Fruit fly (Drosophila melanogaster) whole organism, embryonic: ENCODE data around the gene Sec13.
A peak's percentile ranks its signal among the peaks of the same experiment; 100 is the strongest.

ENCODE experiments used
- Atf3 ChIP-seq: fragments of 200-800 bp; sonication (Bioruptor generic); optimal IDR thresholded peaks from 3 replicates; lab custom pipeline; 2016; ENCODE audit warnings: missing biosample characterization, missing genetic modification characterization
- Blimp-1 ChIP-seq: fragments of 200-800 bp; sonication (Bioruptor generic); optimal IDR thresholded peaks from 3 replicates; lab custom pipeline; 2018; ENCODE audit warnings: missing biosample characterization, missing genetic modification characterization, mild to moderate bottlenecking, moderate library complexity, missing genetic modification reagents
- CG10267 ChIP-seq: fragments of 200-800 bp; sonication (Bioruptor generic); optimal IDR thresholded peaks from 2 replicates; lab custom pipeline; 2018; ENCODE audit warnings: missing biosample characterization, mild to moderate bottlenecking, missing genetic modification characterization, moderate library complexity
- CG11093 ChIP-seq: fragments of 200-800 bp; sonication (Bioruptor generic); IDR thresholded peaks from 3 replicates; pipeline ENCODE4 v1.3.6; 2022; ENCODE audit warnings: missing biosample characterization, missing genetic modification characterization
- CG11247 ChIP-seq: fragments of 200-800 bp; sonication (Bioruptor generic); IDR thresholded peaks from 2 replicates; pipeline ENCODE4 v1.3.6; 2022; ENCODE audit warnings: missing biosample characterization, missing genetic modification characterization
- CG11456 ChIP-seq: fragments of 200-800 bp; sonication (Bioruptor generic); IDR thresholded peaks from 3 replicates; pipeline ENCODE4 v1.3.6; 2022; ENCODE audit warnings: missing biosample characterization, missing genetic modification characterization
- CG12236 ChIP-seq: fragments of 200-800 bp; sonication (Bioruptor generic); optimal IDR thresholded peaks from 2 replicates; lab custom pipeline; 2016; ENCODE audit warnings: missing biosample characterization, missing genetic modification characterization
- CG12659 ChIP-seq: fragments of 200-800 bp; sonication (Bioruptor generic); optimal IDR thresholded peaks from 3 replicates; lab custom pipeline; 2017; ENCODE audit warnings: mild to moderate bottlenecking, missing biosample characterization, missing genetic modification reagents, missing genetic modification characterization
- CG13296 ChIP-seq: fragments of 200-800 bp; sonication (Bioruptor generic); optimal IDR thresholded peaks from 3 replicates; lab custom pipeline; 2018; ENCODE audit warnings: missing biosample characterization, mild to moderate bottlenecking, missing genetic modification characterization
- CG14014 ChIP-seq: fragments of 200-800 bp; sonication (Bioruptor generic); IDR thresholded peaks from 2 replicates; pipeline ENCODE4 v1.3.6; 2022; ENCODE audit warnings: missing biosample characterization, missing genetic modification characterization
- CG15073 ChIP-seq: fragments of 200-800 bp; sonication (Bioruptor generic); optimal IDR thresholded peaks from 2 replicates; lab custom pipeline; 2016; ENCODE audit warnings: missing biosample characterization, missing genetic modification characterization
- CG15601 ChIP-seq: fragments of 200-800 bp; sonication (Bioruptor generic); optimal IDR thresholded peaks from 3 replicates; lab custom pipeline; 2019; ENCODE audit warnings: missing biosample characterization, mild to moderate bottlenecking, missing genetic modification characterization, moderate library complexity
- CG16779 ChIP-seq: fragments of 200-800 bp; sonication (Bioruptor generic); IDR thresholded peaks from 2 replicates; pipeline ENCODE4 v1.3.6; 2022; ENCODE audit warnings: missing biosample characterization, missing genetic modification characterization
- CG17328 ChIP-seq: fragments of 200-800 bp; sonication (Bioruptor generic); IDR thresholded peaks from 2 replicates; pipeline ENCODE4 v1.3.6; 2022; ENCODE audit warnings: missing biosample characterization, missing genetic modification characterization
- CG17829 ChIP-seq: fragments of 200-800 bp; optimal IDR thresholded peaks from 2 replicates; lab custom pipeline; 2019; ENCODE audit warnings: missing biosample characterization, mild to moderate bottlenecking, missing genetic modification characterization, moderate library complexity
- CG17912 ChIP-seq: fragments of 200-800 bp; sonication (Bioruptor generic); optimal IDR thresholded peaks from 2 replicates; lab custom pipeline; 2018; ENCODE audit warnings: missing biosample characterization, mild to moderate bottlenecking, missing genetic modification characterization
- CG30020 ChIP-seq: fragments of 200-800 bp; optimal IDR thresholded peaks from 2 replicates; lab custom pipeline; 2019; ENCODE audit warnings: missing biosample characterization, mild to moderate bottlenecking, missing genetic modification characterization, moderate library complexity
- CG32772 ChIP-seq: fragments of 200-800 bp; sonication (Bioruptor generic); IDR thresholded peaks from 2 replicates; pipeline ENCODE4 v1.3.6; 2022; ENCODE audit warnings: missing biosample characterization, missing genetic modification characterization
- CG34376 ChIP-seq: fragments of 200-800 bp; sonication (Bioruptor generic); optimal IDR thresholded peaks from 2 replicates; lab custom pipeline; 2018; ENCODE audit warnings: missing biosample characterization, mild to moderate bottlenecking, missing genetic modification characterization
- CG3995 ChIP-seq: fragments of 200-800 bp; sonication (Bioruptor generic); optimal IDR thresholded peaks from 3 replicates; lab custom pipeline; 2016; ENCODE audit warnings: missing biosample characterization, missing genetic modification characterization
- CG4617 ChIP-seq: fragments of 200-800 bp; sonication (Bioruptor generic); optimal IDR thresholded peaks from 3 replicates; lab custom pipeline; 2016; ENCODE audit warnings: missing biosample characterization, missing genetic modification characterization, borderline replicate concordance
- CG6765 ChIP-seq: fragments of 200-800 bp; sonication (Bioruptor generic); optimal IDR thresholded peaks from 3 replicates; lab custom pipeline; 2017; ENCODE audit warnings: missing biosample characterization, mild to moderate bottlenecking, missing genetic modification characterization
- CG6854 ChIP-seq: fragments of 200-800 bp; sonication (Bioruptor generic); optimal IDR thresholded peaks from 3 replicates; lab custom pipeline; 2017; ENCODE audit warnings: missing biosample characterization, mild to moderate bottlenecking, missing genetic modification characterization
- D19A ChIP-seq: fragments of 200-800 bp; optimal IDR thresholded peaks from 3 replicates; lab custom pipeline; 2019; ENCODE audit warnings: missing biosample characterization, mild to moderate bottlenecking, missing genetic modification characterization, moderate library complexity
- HHEX ChIP-seq: fragments of 200-800 bp; sonication (Bioruptor generic); optimal IDR thresholded peaks from 3 replicates; lab custom pipeline; 2017; ENCODE audit warnings: missing biosample characterization, mild to moderate bottlenecking, missing genetic modification characterization, missing genetic modification reagents
- Hr51 ChIP-seq, 2 experiments: fragments of 200-800 bp; sonication (Bioruptor generic); optimal IDR thresholded peaks; 2 replicates in 1 of 2; 3 replicates in 1 of 2; lab custom pipeline; 2016 to 2018; ENCODE audit warnings: missing biosample characterization in 2 of 2, missing genetic modification characterization in 2 of 2, mild to moderate bottlenecking in 1 of 2, moderate library complexity in 1 of 2
- Jarid2 ChIP-seq: fragments of 200-800 bp; sonication (Bioruptor generic); optimal IDR thresholded peaks from 3 replicates; lab custom pipeline; 2017; ENCODE audit warnings: mild to moderate bottlenecking, missing biosample characterization, missing genetic modification reagents, missing genetic modification characterization
- MESR4 ChIP-seq: fragments of 200-800 bp; sonication (Bioruptor generic); optimal IDR thresholded peaks from 2 replicates; lab custom pipeline; 2018; ENCODE audit warnings: missing biosample characterization, mild to moderate bottlenecking, missing genetic modification characterization, moderate library complexity
- Neu2 ChIP-seq: fragments of 200-800 bp; sonication (Bioruptor generic); optimal IDR thresholded peaks from 3 replicates; lab custom pipeline; 2016; ENCODE audit warnings: missing biosample characterization, missing genetic modification characterization, borderline replicate concordance
- Nf-YA ChIP-seq: fragments of 200-800 bp; sonication (Bioruptor generic); IDR thresholded peaks from 2 replicates; pipeline ENCODE4 v1.3.6; 2022; ENCODE audit warnings: missing biosample characterization, missing genetic modification characterization
- Nf-YC ChIP-seq: fragments of 200-800 bp; optimal IDR thresholded peaks from 3 replicates; lab custom pipeline; 2019; ENCODE audit warnings: missing biosample characterization, mild to moderate bottlenecking, missing genetic modification characterization, moderate library complexity
- Pdp1 ChIP-seq, 2 experiments: fragments of 200-800 bp; sonication (Bioruptor generic); optimal IDR thresholded peaks; 3 replicates each; lab custom pipeline; 2016; ENCODE audit warnings: missing biosample characterization in 2 of 2, missing genetic modification characterization in 2 of 2, mild to moderate bottlenecking in 1 of 2, moderate library complexity in 1 of 2
- Sox102F ChIP-seq: fragments of 200-800 bp; sonication (Bioruptor generic); optimal IDR thresholded peaks from 2 replicates; lab custom pipeline; 2018; ENCODE audit warnings: missing biosample characterization, mild to moderate bottlenecking, missing genetic modification characterization, moderate library complexity
- Ssrp ChIP-seq: fragments of 200-800 bp; sonication (Bioruptor generic); optimal IDR thresholded peaks from 2 replicates; lab custom pipeline; 2018; ENCODE audit warnings: missing biosample characterization, mild to moderate bottlenecking, missing genetic modification characterization, moderate library complexity
- bowl ChIP-seq: fragments of 200-800 bp; sonication (Bioruptor generic); IDR thresholded peaks from 2 replicates; pipeline ENCODE4 v1.3.6; 2022; ENCODE audit warnings: missing biosample characterization, missing genetic modification characterization
- chm ChIP-seq: fragments of 200-800 bp; sonication (Bioruptor generic); IDR thresholded peaks from 2 replicates; pipeline ENCODE4 v1.3.6; 2022; ENCODE audit warnings: missing biosample characterization, missing genetic modification characterization
- ewg ChIP-seq: fragments of 200-800 bp; sonication (Bioruptor generic); optimal IDR thresholded peaks from 3 replicates; lab custom pipeline; 2017; ENCODE audit warnings: mild to moderate bottlenecking, missing biosample characterization, missing genetic modification reagents, missing genetic modification characterization
- hb ChIP-seq: fragments of 200-800 bp; sonication (Bioruptor generic); IDR thresholded peaks from 3 replicates; pipeline ENCODE4 v1.3.6; 2022; ENCODE audit warnings: missing biosample characterization, missing genetic modification characterization; ENCODE audit not compliant: partially characterized antibody
- hkb ChIP-seq, 2 experiments: fragments of 200-800 bp in 1 of 2; fragments of >200 bp in 1 of 2; sonication (Bioruptor generic) in 1 of 2; IDR thresholded peaks in 1 of 2; optimal IDR thresholded peaks in 1 of 2; 2 replicates each; pipeline versions ENCODE4 v1.3.6 to Lab custom; 2017 to 2022; ENCODE audit warnings: missing biosample characterization in 1 of 2, missing genetic modification characterization in 1 of 2
- lilli ChIP-seq: fragments of 200-800 bp; sonication (Bioruptor generic); optimal IDR thresholded peaks from 3 replicates; lab custom pipeline; 2016; ENCODE audit warnings: missing biosample characterization, missing genetic modification characterization
- mam ChIP-seq: fragments of 200-800 bp; sonication (Bioruptor generic); optimal IDR thresholded peaks from 3 replicates; lab custom pipeline; 2016; ENCODE audit warnings: missing biosample characterization, missing genetic modification characterization
- nmo ChIP-seq: fragments of 200-800 bp; sonication (Bioruptor generic); optimal IDR thresholded peaks from 2 replicates; lab custom pipeline; 2018; ENCODE audit warnings: missing biosample characterization, mild to moderate bottlenecking, missing genetic modification characterization, moderate library complexity
- pan ChIP-seq, 4 experiments: fragments of >200 bp in 3 of 4; fragments of 200-800 bp in 1 of 4; sonication (Bioruptor generic) in 1 of 4; optimal IDR thresholded peaks in 3 of 4; IDR thresholded peaks in 1 of 4; 2 replicates each; pipeline versions ENCODE4 v1.3.6 to Lab custom; 2017 to 2022; ENCODE audit warnings: missing biosample characterization in 2 of 4, missing genetic modification characterization in 2 of 4, mixed read lengths in 1 of 4
- slbo ChIP-seq: fragments of 200-800 bp; sonication (Bioruptor generic); IDR thresholded peaks from 2 replicates; pipeline ENCODE4 v1.3.6; 2022; ENCODE audit warnings: missing biosample characterization, missing genetic modification characterization
- unpg ChIP-seq: fragments of 200-800 bp; sonication (Bioruptor generic); optimal IDR thresholded peaks from 3 replicates; lab custom pipeline; 2018; ENCODE audit warnings: missing biosample characterization, mild to moderate bottlenecking, missing genetic modification characterization, moderate library complexity
- vvl ChIP-seq: fragments of 200-800 bp; sonication (Bioruptor generic); IDR thresholded peaks from 2 replicates; pipeline ENCODE4 v1.3.6; 2022; ENCODE audit warnings: missing biosample characterization, missing genetic modification characterization

Gene Sec13

dm6 chr3R:23355829-23356738, at the start of gene Sec13, which contains the start of gene ATPsynCF6 (continued):
- TF ChIP-seq unpg (GFP tag; lab: Kevin White, UChicago) (peak; percentile 46), CG11456 (GFP tag; lab: Robert Waterston, UW) (peak; percentile 75), CG15601 (tag; lab: Kevin White, UChicago) (peak; percentile 37), HHEX (GFP tag; lab: Kevin White, UChicago) (peak; percentile 47), CG17328 (GFP tag; lab: Robert Waterston, UW) (peak; percentile 37; the same call in 1 of the 2 replicates), Neu2 (GFP tag; lab: Kevin White, UChicago) (no peak), CG4617 (GFP tag; lab: Kevin White, UChicago) (peak; percentile 54), CG12659 (peak; percentile 54), CG17912 (GFP tag; lab: Kevin White, UChicago) (no peak), hkb (optimal IDR thresholded peaks at IDR 0.05; lab: Kevin White, UChicago) (no peak), hkb (GFP tag; IDR thresholded peaks at IDR 0.05; lab: Robert Waterston, UW) (peak; percentile 32; the same call in 1 of the 2 replicates), CG13296 (peak; percentile 50), Nf-YC (tag; lab: Kevin White, UChicago) (peak; percentile 43), Ssrp (peak; percentile 38), CG32772 (peak; percentile 17; the same call in 1 of the 2 replicates), Jarid2 (GFP tag; lab: Kevin White, UChicago) (no peak), ewg (GFP tag; lab: Kevin White, UChicago) (peak; percentile 7), CG14014 (peak; percentile 62), Atf3 (GFP tag; lab: Kevin White, UChicago) (no peak), CG16779 (GFP tag; lab: Robert Waterston, UW) (0 out of 2 replicates have a peak, but pooled peaks have one; percentile 10), CG30020 (peak; percentile 40), CG12236 (GFP tag; lab: Kevin White, UChicago) (no peak), D19A (tag; lab: Kevin White, UChicago) (peak; percentile 69), CG6765 (no peak), CG10267 (tag; lab: Kevin White, UChicago) (peak; percentile 56), CG11093 (GFP tag; lab: Robert Waterston, UW) (no peak; the same call in 2 of the 3 replicates), Nf-YA (GFP tag; lab: Robert Waterston, UW) (no peak), slbo (GFP tag; lab: Robert Waterston, UW) (peak; percentile 77), lilli (GFP tag; lab: Kevin White, UChicago) (peak; percentile 59), bowl (GFP tag; lab: Robert Waterston, UW) (no peak), mam (GFP tag; lab: Kevin White, UChicago) (peak; percentile 39), Sox102F (GFP tag; lab: Kevin White, UChicago) (peak; percentile 29), vvl (GFP tag; lab: Robert Waterston, UW) (peak; percentile 71), Hr51 (GFP tag; optimal IDR thresholded peaks at IDR 0.05; lab: Kevin White, UChicago) (peak in 1 of 2 experiments; percentile 50), CG17829 (tag; lab: Kevin White, UChicago) (peak; percentile 52), nmo (GFP tag; lab: Kevin White, UChicago) (peak; percentile 68), pan (optimal IDR thresholded peaks at IDR 0.05; lab: Kevin White, UChicago) (no peak), pan (GFP tag; optimal IDR thresholded peaks at IDR 0.05 in 1 of 2, IDR thresholded peaks at IDR 0.05 in 1 of 2) (peak in 1 of 2 experiments; percentile 74), CG6854 (GFP tag; lab: Kevin White, UChicago) (no peak), CG3995 (GFP tag; lab: Kevin White, UChicago) (peak; percentile 47), Blimp-1 (GFP tag; lab: Kevin White, UChicago) (peak; percentile 56), hb (GFP tag; lab: Robert Waterston, UW) (peak; percentile 85), CG11247 (GFP tag; lab: Robert Waterston, UW) (peak; percentile 65), chm (GFP tag; lab: Robert Waterston, UW) (peak; percentile 47; the same call in 1 of the 2 replicates), CG15073 (GFP tag; lab: Kevin White, UChicago) (no peak), Pdp1 (GFP tag; optimal IDR thresholded peaks at IDR 0.05; lab: Kevin White, UChicago) (peak; percentile 25 to 99), CG34376 (peak; percentile 19), MESR4 (GFP tag; lab: Kevin White, UChicago) (peak; percentile 88)
